Worm (Caenorhabditis elegans) whole organism, L4 larva: ENCODE results near the gene R02F2.8.
A peak's percentile ranks its signal among the peaks of the same experiment; 100 is the strongest.

Source experiments
- F37D6.2 ChIP-seq: sonication (generic microtip); optimal IDR thresholded peaks from 2 replicates; lab custom pipeline; 2016; ENCODE audit warnings: mild to moderate bottlenecking, missing genetic modification characterization, missing compliant biosample characterization
- Y48G9A.11 ChIP-seq: fragments of 200-800 bp; sonication (Bioruptor generic); IDR thresholded peaks from 2 replicates; pipeline ENCODE4 v1.3.6; 2022; ENCODE audit warnings: missing genetic modification reagents, missing genetic modification characterization, missing compliant biosample characterization
- aha-1 ChIP-seq: fragments of 150-350 bp; peaks from one replicate; lab custom pipeline; 2014; ENCODE audit warnings: missing biosample characterization, missing genetic modification characterization
- attf-4 ChIP-seq: sonication (generic microtip); optimal IDR thresholded peaks from 3 replicates; lab custom pipeline; 2017; ENCODE audit warnings: missing biosample characterization, missing genetic modification characterization
- ceh-32 ChIP-seq: sonication (generic microtip); optimal IDR thresholded peaks from 2 replicates; lab custom pipeline; 2016; ENCODE audit warnings: mild to moderate bottlenecking, missing genetic modification characterization, missing compliant biosample characterization; ENCODE audit not compliant: poor library complexity
- ceh-82 ChIP-seq: sonication (generic microtip); optimal IDR thresholded peaks from 2 replicates; lab custom pipeline; 2017; ENCODE audit warnings: missing biosample characterization, missing genetic modification characterization
- cey-2 ChIP-seq: sonication (generic microtip); optimal IDR thresholded peaks from 3 replicates; lab custom pipeline; 2017; ENCODE audit warnings: missing genetic modification characterization, mild to moderate bottlenecking, missing compliant biosample characterization, antibody characterized with exemption, borderline replicate concordance; ENCODE audit not compliant: insufficient read depth
- daf-12 ChIP-seq: fragments of 150-350 bp; optimal IDR thresholded peaks from 2 replicates; lab custom pipeline; 2014; ENCODE audit warnings: missing biosample characterization, missing genetic modification reagents, missing genetic modification characterization
- daf-16 ChIP-seq, 3 experiments: sonication (generic microtip); optimal IDR thresholded peaks; 2 replicates each; lab custom pipeline; 2016 to 2017; ENCODE audit warnings: missing genetic modification characterization in 3 of 3, missing genetic modification reagents in 3 of 3, mild to moderate bottlenecking in 2 of 3, missing compliant biosample characterization in 2 of 3, missing biosample characterization in 1 of 3, moderate library complexity in 1 of 3
- daf-19 ChIP-seq: fragments of 200-800 bp; sonication (Bioruptor generic); conservative IDR thresholded peaks from 2 replicates; pipeline ENCODE4 v1.3.6; 2022; ENCODE audit warnings: missing genetic modification characterization, missing compliant biosample characterization
- dmd-6 ChIP-seq: fragments of 200-800 bp; sonication (Bioruptor generic); IDR thresholded peaks from 2 replicates; pipeline ENCODE4 v1.3.6; 2022; ENCODE audit warnings: missing genetic modification reagents, missing genetic modification characterization, missing compliant biosample characterization
- dmd-8 ChIP-seq: fragments of 200-800 bp; sonication (Bioruptor generic); IDR thresholded peaks from 2 replicates; pipeline ENCODE4 v1.3.6; 2022; ENCODE audit warnings: missing genetic modification characterization, missing compliant biosample characterization
- dmd-9 ChIP-seq: fragments of 200-800 bp; sonication (Bioruptor generic); IDR thresholded peaks from 2 replicates; pipeline ENCODE4 v1.3.6; 2022; ENCODE audit warnings: missing genetic modification reagents, missing genetic modification characterization, missing compliant biosample characterization
- duxl-1 ChIP-seq: sonication (generic microtip); optimal IDR thresholded peaks from 2 replicates; lab custom pipeline; 2016; ENCODE audit warnings: mild to moderate bottlenecking, missing genetic modification characterization, moderate library complexity, missing compliant biosample characterization; ENCODE audit not compliant: poor library complexity
- egl-43 ChIP-seq: fragments of 200-800 bp; sonication (Bioruptor generic); IDR thresholded peaks from 2 replicates; pipeline ENCODE4 v1.3.6; 2022; ENCODE audit warnings: missing genetic modification reagents, missing genetic modification characterization, missing compliant biosample characterization
- fos-1 ChIP-seq: fragments of 150-350 bp; optimal IDR thresholded peaks from 2 replicates; lab custom pipeline; 2014; ENCODE audit warnings: missing biosample characterization, missing genetic modification characterization
- hif-1 ChIP-seq, 2 experiments: sonication (generic microtip); optimal IDR thresholded peaks; 2 replicates each; lab custom pipeline; 2016 to 2017; ENCODE audit warnings: missing compliant biosample characterization in 2 of 2, missing genetic modification characterization in 2 of 2, missing genetic modification reagents in 2 of 2, missing genotype in 2 of 2, mild to moderate bottlenecking in 1 of 2
- hlh-11 ChIP-seq: fragments of 200-800 bp; sonication (Bioruptor generic); optimal IDR thresholded peaks from 2 replicates; lab custom pipeline; 2018; ENCODE audit warnings: mild to moderate bottlenecking, missing genetic modification characterization, missing compliant biosample characterization
- hlh-30 ChIP-seq: sonication (generic microtip); optimal IDR thresholded peaks from 2 replicates; lab custom pipeline; 2017; ENCODE audit warnings: antibody characterized with exemption, mild to moderate bottlenecking, missing genetic modification characterization, missing compliant biosample characterization; ENCODE audit not compliant: insufficient read depth
- jun-1 ChIP-seq: fragments of 150-350 bp; optimal IDR thresholded peaks from 2 replicates; lab custom pipeline; 2014; ENCODE audit warnings: missing biosample characterization, missing genetic modification reagents, missing genetic modification characterization
- lin-1 ChIP-seq: fragments of 200-800 bp; sonication (Bioruptor generic); IDR thresholded peaks from 2 replicates; pipeline ENCODE4 v1.3.6; 2022; ENCODE audit warnings: missing genetic modification reagents, missing genetic modification characterization, missing compliant biosample characterization
- lin-13 ChIP-seq: fragments of 150-350 bp; optimal IDR thresholded peaks from 2 replicates; lab custom pipeline; 2014; ENCODE audit warnings: missing biosample characterization, missing genetic modification reagents, missing genetic modification characterization
- lin-15B ChIP-seq: fragments of 150-350 bp; sonication (generic microtip); optimal IDR thresholded peaks from 3 replicates; lab custom pipeline; 2014; ENCODE audit warnings: missing biosample characterization, missing genetic modification characterization
- lin-39 ChIP-seq: fragments of 150-350 bp; optimal IDR thresholded peaks from 2 replicates; lab custom pipeline; 2014; ENCODE audit warnings: missing biosample characterization, missing genetic modification reagents, missing genetic modification characterization
- madf-9 ChIP-seq: fragments of 200-800 bp; sonication (Bioruptor generic); conservative IDR thresholded peaks from 2 replicates; pipeline ENCODE4 v1.3.6; 2022; ENCODE audit warnings: missing genetic modification reagents, missing genetic modification characterization, missing compliant biosample characterization
- mdl-1 ChIP-seq, 2 experiments: fragments of 150-350 bp in 1 of 2; sonication (generic microtip) in 1 of 2; optimal IDR thresholded peaks; 2 replicates each; lab custom pipeline; 2014 to 2017; ENCODE audit warnings: missing biosample characterization in 2 of 2, missing genetic modification characterization in 2 of 2
- mep-1 ChIP-seq: fragments of 150-350 bp; sonication (generic microtip); optimal IDR thresholded peaks from 3 replicates; lab custom pipeline; 2014; ENCODE audit warnings: missing biosample characterization, missing genetic modification characterization
- mes-2 ChIP-seq: sonication (generic microtip); optimal IDR thresholded peaks from 2 replicates; lab custom pipeline; 2016; ENCODE audit warnings: missing genotype, mild to moderate bottlenecking, missing genetic modification characterization, missing compliant biosample characterization; ENCODE audit not compliant: poor library complexity, severe bottlenecking
- mxl-3 ChIP-seq: fragments of 200-800 bp; sonication (Bioruptor generic); optimal IDR thresholded peaks from 2 replicates; lab custom pipeline; 2018; ENCODE audit warnings: mild to moderate bottlenecking, missing genetic modification characterization, missing compliant biosample characterization
- nhr-11 ChIP-seq: fragments of 150-350 bp; optimal IDR thresholded peaks from 2 replicates; lab custom pipeline; 2014; ENCODE audit warnings: missing biosample characterization, missing genetic modification characterization
- nhr-237 ChIP-seq: sonication (generic microtip); optimal IDR thresholded peaks from 2 replicates; lab custom pipeline; 2017; ENCODE audit warnings: missing biosample characterization, missing genetic modification characterization
- nhr-25 ChIP-seq: sonication (generic microtip); optimal IDR thresholded peaks from 2 replicates; lab custom pipeline; 2017; ENCODE audit warnings: missing genetic modification characterization, mild to moderate bottlenecking, missing compliant biosample characterization, antibody characterized with exemption, moderate library complexity, borderline replicate concordance; ENCODE audit not compliant: insufficient read depth
- nhr-76 ChIP-seq: fragments of 150-350 bp; optimal IDR thresholded peaks from 2 replicates; lab custom pipeline; 2014; ENCODE audit warnings: missing biosample characterization, missing genetic modification characterization
- pha-4 ChIP-seq, 2 experiments: fragments of 150-350 bp in 1 of 2; fragments of 200-800 bp in 1 of 2; sonication (Bioruptor generic) in 1 of 2; IDR thresholded peaks in 1 of 2; optimal IDR thresholded peaks in 1 of 2; 2 replicates each; pipeline versions ENCODE4 v1.3.6 to Lab custom; 2014 to 2022; ENCODE audit warnings: missing genetic modification characterization in 2 of 2, missing genetic modification reagents in 2 of 2, missing biosample characterization in 1 of 2, missing compliant biosample characterization in 1 of 2
- php-3 ChIP-seq: fragments of 200-800 bp; sonication (Bioruptor generic); IDR thresholded peaks from 2 replicates; pipeline ENCODE4 v1.3.6; 2022; ENCODE audit warnings: missing genetic modification reagents, missing genetic modification characterization, missing compliant biosample characterization
- saeg-2 ChIP-seq: fragments of 200-800 bp; sonication (Bioruptor generic); IDR thresholded peaks from 2 replicates; pipeline ENCODE4 v1.3.6; 2022; ENCODE audit warnings: missing genetic modification reagents, missing genetic modification characterization, missing compliant biosample characterization
- sdz-12 ChIP-seq: fragments of 200-800 bp; sonication (Bioruptor generic); optimal IDR thresholded peaks from 2 replicates; lab custom pipeline; 2018; ENCODE audit warnings: mild to moderate bottlenecking, missing genetic modification characterization, missing compliant biosample characterization
- set-16 ChIP-seq: fragments of 200-800 bp; sonication (Bioruptor generic); IDR thresholded peaks from 2 replicates; pipeline ENCODE4 v1.3.6; 2022; ENCODE audit warnings: missing genetic modification reagents, missing genetic modification characterization, missing compliant biosample characterization
- spr-3 ChIP-seq: fragments of 200-800 bp; sonication (Bioruptor generic); optimal IDR thresholded peaks from 2 replicates; lab custom pipeline; 2018; ENCODE audit warnings: mild to moderate bottlenecking, missing genetic modification characterization, missing compliant biosample characterization
- unc-62 ChIP-seq, 3 experiments: fragments of 150-350 bp in 1 of 3; sonication (generic microtip); optimal IDR thresholded peaks in 2 of 3; peaks in 1 of 3; 1 replicate in 1 of 3; 2 replicates in 2 of 3; lab custom pipeline; 2014 to 2017; ENCODE audit warnings: missing biosample characterization in 3 of 3, missing genetic modification characterization in 3 of 3, missing genetic modification reagents in 3 of 3, missing genotype in 1 of 3
- zag-1 ChIP-seq: fragments of 150-350 bp; optimal IDR thresholded peaks from 2 replicates; lab custom pipeline; 2014; ENCODE audit warnings: missing biosample characterization, missing genetic modification characterization
- zip-2 ChIP-seq: fragments of 150-350 bp; optimal IDR thresholded peaks from 2 replicates; lab custom pipeline; 2014; ENCODE audit warnings: missing biosample characterization, missing genetic modification characterization
- ztf-7 ChIP-seq: fragments of 150-350 bp; optimal IDR thresholded peaks from 2 replicates; lab custom pipeline; 2014; ENCODE audit warnings: missing biosample characterization, missing genetic modification characterization

R02F2.8 gene

DNA sequence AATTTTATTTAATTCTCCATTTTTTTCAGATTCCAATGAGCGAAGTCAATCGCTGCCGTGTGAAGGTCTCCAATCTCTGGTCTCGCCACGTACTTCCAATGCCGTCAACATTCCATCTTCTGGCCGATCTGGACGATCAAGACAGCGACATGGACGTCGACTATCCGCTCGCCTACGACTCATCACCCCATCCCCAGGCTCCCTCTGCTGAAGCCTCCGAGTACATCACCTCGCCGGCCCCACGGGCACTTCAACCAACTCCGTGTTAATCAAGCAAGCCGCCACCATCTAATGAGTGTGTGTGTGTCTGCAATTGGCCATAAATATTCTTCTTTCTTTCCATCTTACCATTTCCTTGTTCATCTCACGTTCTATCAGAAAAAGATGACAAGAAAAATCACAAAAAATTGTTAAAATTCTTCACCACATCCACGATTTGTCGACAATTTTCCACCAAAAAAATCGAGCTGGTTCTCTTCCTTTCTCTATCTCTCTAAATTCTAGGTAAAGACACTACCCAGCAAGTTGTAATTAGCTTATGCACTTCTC, 10.5 kb upstream of the R02F2.8 start (continued):
- no peak for TF ChIP-seq hlh-30 (tag; lab: Kevin White, UChicago)
- no peak for TF ChIP-seq madf-9 (GFP tag; lab: Robert Waterston, UW)
- TF ChIP-seq aha-1 (tag; lab: Kevin White, UChicago), result peak; percentile 88
- TF ChIP-seq nhr-237 (tag; lab: Kevin White, UChicago), result no peak
- TF ChIP-seq mep-1 (tag; lab: Kevin White, UChicago), result no peak
- TF ChIP-seq ceh-32, result no peak
- no peak for TF ChIP-seq F37D6.2
- TF ChIP-seq fos-1 (tag; lab: Kevin White, UChicago), result no peak

DNA sequence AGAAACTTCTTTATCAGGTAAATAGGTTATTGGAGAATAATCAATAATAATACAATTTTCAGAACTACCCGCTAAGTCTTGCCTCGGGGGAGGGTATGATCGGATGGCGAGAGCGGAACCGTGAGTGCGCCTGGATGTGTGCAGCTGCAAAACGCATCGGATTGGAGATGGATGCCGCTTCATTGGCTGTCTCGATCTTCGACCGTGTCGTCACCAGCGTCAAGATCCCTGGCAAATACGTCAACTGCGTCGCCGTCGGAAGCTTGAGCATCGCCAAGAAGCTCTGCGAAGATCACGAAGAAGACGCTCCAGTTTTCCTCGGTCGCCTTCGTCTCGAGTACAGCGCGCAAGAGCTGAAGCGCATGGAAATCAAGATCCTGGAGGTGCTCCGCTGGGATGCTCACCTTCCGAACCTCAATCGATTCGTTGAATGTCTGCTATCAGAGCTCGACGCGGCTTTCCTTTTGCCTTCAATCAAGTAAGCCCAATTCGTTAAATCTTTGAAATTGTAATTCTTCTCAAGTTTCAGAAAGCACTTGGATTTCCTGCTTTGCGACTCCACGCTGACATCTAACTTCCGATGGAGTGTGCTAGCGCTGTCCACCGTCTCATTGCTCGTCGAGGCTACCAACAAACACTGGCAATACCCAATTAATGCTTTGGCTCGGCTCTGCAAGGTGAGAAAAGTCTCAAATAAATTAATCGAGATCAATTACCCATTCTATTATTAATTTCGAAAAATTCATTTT, 9.8 kb upstream of the R02F2.8 start:
- TF ChIP-seq pha-4 (GFP tag; IDR thresholded peaks at IDR 0.05; lab: Robert Waterston, UW) (0 out of 2 replicates have a peak, but pooled peaks have one; percentile 6), pha-4 (tag; optimal IDR thresholded peaks at IDR 0.05; lab: Kevin White, UChicago) (no peak), nhr-11 (tag; lab: Kevin White, UChicago) (no peak), mdl-1 (tag; optimal IDR thresholded peaks at IDR 0.05; lab: Kevin White, UChicago) (no peak), sdz-12 (GFP tag; lab: Kevin White, UChicago) (no peak), ztf-7 (tag; lab: Kevin White, UChicago) (no peak), madf-9 (GFP tag; lab: Robert Waterston, UW) (no peak), dmd-9 (no peak), attf-4 (tag; lab: Kevin White, UChicago) (no peak), hif-1 (tag; optimal IDR thresholded peaks at IDR 0.05; lab: Kevin White, UChicago) (no peak), saeg-2 (GFP tag; lab: Robert Waterston, UW) (no peak), nhr-25 (no peak), mxl-3 (GFP tag; lab: Kevin White, UChicago) (no peak), ceh-32 (no peak), cey-2 (no peak), unc-62 (GFP tag; optimal IDR thresholded peaks at IDR 0.05 in 1 of 2; lab: Kevin White, UChicago) (peak in 1 of 2 experiments; percentile 88), unc-62 (tag; optimal IDR thresholded peaks at IDR 0.05; lab: Kevin White, UChicago) (no peak), spr-3 (GFP tag; lab: Kevin White, UChicago) (no peak), aha-1 (tag; lab: Kevin White, UChicago) (no peak), daf-16 (GFP tag; optimal IDR thresholded peaks at IDR 0.05; lab: Kevin White, UChicago) (no peak), daf-16 (tag; optimal IDR thresholded peaks at IDR 0.05; lab: Kevin White, UChicago) (peak; percentile 9), duxl-1 (tag; lab: Kevin White, UChicago) (peak; percentile 24), zip-2 (tag; lab: Kevin White, UChicago) (no peak), lin-1 (GFP tag; lab: Robert Waterston, UW) (no peak), ceh-82 (tag; lab: Kevin White, UChicago) (no peak), jun-1 (no peak), dmd-8 (GFP tag; lab: Robert Waterston, UW) (no peak), nhr-237 (tag; lab: Kevin White, UChicago) (no peak), daf-12 (no peak), zag-1 (no peak), hlh-11 (no peak), dmd-6 (GFP tag; lab: Robert Waterston, UW) (no peak), lin-15B (tag; lab: Kevin White, UChicago) (no peak), mes-2 (no peak), egl-43 (GFP tag; lab: Robert Waterston, UW) (0 out of 2 replicates have a peak, but pooled peaks have one; percentile 17), F37D6.2 (no peak), daf-19 (GFP tag; lab: Robert Waterston, UW) (peak; percentile 41; the same call in 1 of the 2 replicates), Y48G9A.11 (GFP tag; lab: Robert Waterston, UW) (no peak), lin-39 (tag; lab: Kevin White, UChicago) (no peak), php-3 (GFP tag; lab: Robert Waterston, UW) (peak; percentile 19; the same call in 1 of the 2 replicates), lin-13 (no peak), set-16 (GFP tag; lab: Robert Waterston, UW) (peak; percentile 89), nhr-76 (tag; lab: Kevin White, UChicago) (no peak), hlh-30 (tag; lab: Kevin White, UChicago) (no peak)
